Fruit fly (Drosophila melanogaster) whole organism, embryonic: ENCODE measurements around the gene Tsp5D.

ENCODE experiments used
- Asciz ChIP-seq: fragments of 200-800 bp; sonication (Bioruptor generic); optimal IDR thresholded peaks from 2 replicates; lab custom pipeline; 2017; ENCODE audit warnings: missing biosample characterization, mild to moderate bottlenecking, missing genetic modification characterization, missing genetic modification reagents
- BEAF-32 ChIP-seq: fragments of 200-800 bp; sonication (Bioruptor generic); optimal IDR thresholded peaks from 3 replicates; lab custom pipeline; 2017; ENCODE audit warnings: missing biosample characterization, missing genetic modification characterization, mild to moderate bottlenecking, moderate library complexity, missing genetic modification reagents
- CG11093 ChIP-seq: fragments of 200-800 bp; sonication (Bioruptor generic); IDR thresholded peaks from 3 replicates; pipeline ENCODE4 v1.3.6; 2022; ENCODE audit warnings: missing biosample characterization, missing genetic modification characterization
- CG11398 ChIP-seq: fragments of 200-800 bp; sonication (Bioruptor generic); optimal IDR thresholded peaks from 2 replicates; lab custom pipeline; 2016; ENCODE audit warnings: missing biosample characterization, missing genetic modification characterization
- CG11504 ChIP-seq: fragments of 200-800 bp; sonication (Bioruptor generic); optimal IDR thresholded peaks from 3 replicates; lab custom pipeline; 2019; ENCODE audit warnings: missing biosample characterization, mild to moderate bottlenecking, missing genetic modification characterization, moderate library complexity
- CG11560 ChIP-seq: fragments of 200-800 bp; sonication (Bioruptor generic); IDR thresholded peaks from 3 replicates; pipeline ENCODE4 v1.3.6; 2022; ENCODE audit warnings: missing biosample characterization, missing genetic modification characterization
- CG12236 ChIP-seq: fragments of 200-800 bp; sonication (Bioruptor generic); optimal IDR thresholded peaks from 2 replicates; lab custom pipeline; 2016; ENCODE audit warnings: missing biosample characterization, missing genetic modification characterization
- CG12299 ChIP-seq: fragments of 200-800 bp; sonication (Bioruptor generic); optimal IDR thresholded peaks from 2 replicates; lab custom pipeline; 2018; ENCODE audit warnings: missing biosample characterization, mild to moderate bottlenecking, missing genetic modification characterization
- CG1233 ChIP-seq: fragments of 200-800 bp; sonication (Bioruptor generic); optimal IDR thresholded peaks from 4 replicates; lab custom pipeline; 2018; ENCODE audit warnings: missing biosample characterization, mild to moderate bottlenecking, missing genetic modification characterization
- CG12744 ChIP-seq: fragments of 200-800 bp; sonication (Bioruptor generic); optimal IDR thresholded peaks from 2 replicates; lab custom pipeline; 2016; ENCODE audit warnings: missing biosample characterization, missing genetic modification characterization
- CG14014 ChIP-seq: fragments of 200-800 bp; sonication (Bioruptor generic); IDR thresholded peaks from 2 replicates; pipeline ENCODE4 v1.3.6; 2022; ENCODE audit warnings: missing biosample characterization, missing genetic modification characterization
- CG14965 ChIP-seq: fragments of 200-800 bp; sonication (Bioruptor generic); optimal IDR thresholded peaks from 2 replicates; lab custom pipeline; 2016; ENCODE audit warnings: missing biosample characterization, missing genetic modification characterization, borderline replicate concordance
- CG15601 ChIP-seq: fragments of 200-800 bp; sonication (Bioruptor generic); optimal IDR thresholded peaks from 3 replicates; lab custom pipeline; 2019; ENCODE audit warnings: missing biosample characterization, mild to moderate bottlenecking, missing genetic modification characterization, moderate library complexity
- CG15696 ChIP-seq: fragments of 200-800 bp; sonication (Bioruptor generic); optimal IDR thresholded peaks from 2 replicates; lab custom pipeline; 2019; ENCODE audit warnings: missing biosample characterization, mild to moderate bottlenecking, missing genetic modification characterization, moderate library complexity
- CG18599 ChIP-seq: fragments of 200-800 bp; sonication (Bioruptor generic); optimal IDR thresholded peaks from 3 replicates; lab custom pipeline; 2017; ENCODE audit warnings: missing biosample characterization, missing genetic modification characterization, mild to moderate bottlenecking, moderate library complexity, missing genetic modification reagents
- CG2199 ChIP-seq: fragments of 200-800 bp; sonication (Bioruptor generic); IDR thresholded peaks from 3 replicates; pipeline ENCODE4 v1.3.6; 2022; ENCODE audit warnings: missing biosample characterization, missing genetic modification characterization
- CG30431 ChIP-seq: fragments of 200-800 bp; sonication (Bioruptor generic); optimal IDR thresholded peaks from 2 replicates; lab custom pipeline; 2017; ENCODE audit warnings: missing biosample characterization, missing genetic modification characterization
- CG31365 ChIP-seq: fragments of 200-800 bp; sonication (Bioruptor generic); optimal IDR thresholded peaks from 2 replicates; lab custom pipeline; 2018; ENCODE audit warnings: missing biosample characterization, mild to moderate bottlenecking, missing genetic modification characterization
- CG3163 ChIP-seq: fragments of 200-800 bp; sonication (Bioruptor generic); optimal IDR thresholded peaks from 3 replicates; lab custom pipeline; 2016; ENCODE audit warnings: missing biosample characterization, missing genetic modification characterization
- CG4282 ChIP-seq: fragments of 200-800 bp; sonication (Bioruptor generic); optimal IDR thresholded peaks from 2 replicates; lab custom pipeline; 2016; ENCODE audit warnings: missing biosample characterization, missing genetic modification characterization
- CG4328 ChIP-seq: fragments of 200-800 bp; sonication (Bioruptor generic); optimal IDR thresholded peaks from 3 replicates; lab custom pipeline; 2017; ENCODE audit warnings: missing biosample characterization, missing genetic modification reagents, missing genetic modification characterization
- CG4707 ChIP-seq: fragments of 200-800 bp; sonication (Bioruptor generic); optimal IDR thresholded peaks from 2 replicates; lab custom pipeline; 2018; ENCODE audit warnings: missing biosample characterization, mild to moderate bottlenecking, missing genetic modification characterization, moderate library complexity
- CG5245 ChIP-seq: fragments of 200-800 bp; sonication (Bioruptor generic); optimal IDR thresholded peaks from 3 replicates; lab custom pipeline; 2016; ENCODE audit warnings: missing biosample characterization, missing genetic modification characterization
- CG6683 ChIP-seq: fragments of 200-800 bp; sonication (Bioruptor generic); optimal IDR thresholded peaks from 2 replicates; lab custom pipeline; 2017; ENCODE audit warnings: missing biosample characterization, mild to moderate bottlenecking, missing genetic modification characterization, missing genetic modification reagents
- CG7357 ChIP-seq: fragments of 200-800 bp; sonication (Bioruptor generic); IDR thresholded peaks from 3 replicates; pipeline ENCODE4 v1.3.6; 2022; ENCODE audit warnings: missing biosample characterization, missing genetic modification characterization
- CG7372 ChIP-seq: fragments of 200-800 bp; sonication (Bioruptor generic); IDR thresholded peaks from 2 replicates; pipeline ENCODE4 v1.3.6; 2022; ENCODE audit warnings: missing biosample characterization, missing genetic modification characterization
- CG9876 ChIP-seq: fragments of 200-800 bp; sonication (Bioruptor generic); optimal IDR thresholded peaks from 2 replicates; lab custom pipeline; 2016; ENCODE audit warnings: missing biosample characterization, missing genetic modification characterization
- Dref ChIP-seq: fragments of 200-800 bp; sonication (Bioruptor generic); IDR thresholded peaks from 2 replicates; pipeline ENCODE4 v1.3.6; 2022; ENCODE audit warnings: missing biosample characterization, missing genetic modification characterization
- ERR ChIP-seq: fragments of 200-800 bp; sonication (Bioruptor generic); optimal IDR thresholded peaks from 2 replicates; lab custom pipeline; 2016; ENCODE audit warnings: missing biosample characterization, missing genetic modification characterization
- HLHmδ ChIP-seq: fragments of 200-800 bp; sonication (Bioruptor generic); optimal IDR thresholded peaks from 2 replicates; lab custom pipeline; 2018; ENCODE audit warnings: missing biosample characterization, mild to moderate bottlenecking, missing genetic modification characterization, moderate library complexity
- Lhr ChIP-seq: fragments of 200-800 bp; sonication (Bioruptor generic); optimal IDR thresholded peaks from 3 replicates; lab custom pipeline; 2017; ENCODE audit warnings: mild to moderate bottlenecking, missing biosample characterization, missing genetic modification reagents, missing genetic modification characterization
- NFAT ChIP-seq: fragments of 200-800 bp; sonication (Bioruptor generic); IDR thresholded peaks from 2 replicates; pipeline ENCODE4 v1.3.6; 2022; ENCODE audit warnings: missing biosample characterization, missing genetic modification characterization
- Vsx1 ChIP-seq: fragments of 200-800 bp; sonication (Bioruptor generic); optimal IDR thresholded peaks from 2 replicates; lab custom pipeline; 2017; ENCODE audit warnings: missing biosample characterization, mild to moderate bottlenecking, missing genetic modification characterization, missing genetic modification reagents
- ab ChIP-seq: fragments of 200-800 bp; sonication (Bioruptor generic); optimal IDR thresholded peaks from 2 replicates; lab custom pipeline; 2016; ENCODE audit warnings: missing biosample characterization, missing genetic modification characterization
- amos ChIP-seq: fragments of 200-800 bp; sonication (Bioruptor generic); IDR thresholded peaks from 2 replicates; pipeline ENCODE4 v1.3.6; 2022; ENCODE audit warnings: missing biosample characterization, missing genetic modification characterization; ENCODE audit not compliant: partially characterized antibody
- bbx ChIP-seq: fragments of 200-800 bp; sonication (Bioruptor generic); IDR thresholded peaks from 2 replicates; pipeline ENCODE4 v1.3.6; 2022; ENCODE audit warnings: missing biosample characterization, missing genetic modification characterization; ENCODE audit not compliant: partially characterized antibody
- crc ChIP-seq: fragments of 200-800 bp; sonication (Bioruptor generic); optimal IDR thresholded peaks from 2 replicates; lab custom pipeline; 2016; ENCODE audit warnings: missing biosample characterization, missing genetic modification characterization
- emc ChIP-seq: fragments of 200-800 bp; sonication (Bioruptor generic); optimal IDR thresholded peaks from 2 replicates; lab custom pipeline; 2016; ENCODE audit warnings: missing biosample characterization, missing genetic modification characterization
- ems ChIP-seq: fragments of 200-800 bp; sonication (Bioruptor generic); optimal IDR thresholded peaks from 3 replicates; lab custom pipeline; 2016; ENCODE audit warnings: missing biosample characterization, missing genetic modification characterization
- gsb-n ChIP-seq: fragments of 200-800 bp; sonication (Bioruptor generic); optimal IDR thresholded peaks from 3 replicates; lab custom pipeline; 2018; ENCODE audit warnings: missing biosample characterization, mild to moderate bottlenecking, missing genetic modification characterization
- gt ChIP-seq: fragments of 200-800 bp; sonication (Bioruptor generic); IDR thresholded peaks from 2 replicates; pipeline ENCODE4 v1.3.6; 2022; ENCODE audit warnings: missing biosample characterization, missing genetic modification characterization
- her ChIP-seq: fragments of 200-800 bp; sonication (Bioruptor generic); optimal IDR thresholded peaks from 2 replicates; lab custom pipeline; 2016; ENCODE audit warnings: missing biosample characterization, missing genetic modification characterization
- pho ChIP-seq: fragments of 200-800 bp; sonication (Bioruptor generic); optimal IDR thresholded peaks from 2 replicates; lab custom pipeline; 2016; ENCODE audit warnings: missing biosample characterization, missing genetic modification characterization
- pita ChIP-seq: fragments of 200-800 bp; sonication (Bioruptor generic); optimal IDR thresholded peaks from 2 replicates; lab custom pipeline; 2017; ENCODE audit warnings: missing biosample characterization, mild to moderate bottlenecking, missing genetic modification characterization
- psq ChIP-seq: fragments of 200-800 bp; sonication (Bioruptor generic); optimal IDR thresholded peaks from 2 replicates; lab custom pipeline; 2017; ENCODE audit warnings: missing biosample characterization, missing genetic modification characterization
- run ChIP-seq: fragments of 200-800 bp; sonication (Bioruptor generic); optimal IDR thresholded peaks from 3 replicates; lab custom pipeline; 2018; ENCODE audit warnings: missing biosample characterization, mild to moderate bottlenecking, missing genetic modification characterization
- sc ChIP-seq, 3 experiments: fragments of >200 bp in 2 of 3; fragments of 200-800 bp in 1 of 3; sonication (Bioruptor generic) in 1 of 3; optimal IDR thresholded peaks; 2 replicates in 2 of 3; 3 replicates in 1 of 3; lab custom pipeline; 2017; ENCODE audit warnings: mild to moderate bottlenecking in 1 of 3, missing biosample characterization in 1 of 3, missing genetic modification characterization in 1 of 3, missing genetic modification reagents in 1 of 3
- sens ChIP-seq: fragments of 200-800 bp; sonication (Bioruptor generic); peaks from one replicate; lab custom pipeline; 2016; ENCODE audit warnings: missing biosample characterization, missing genetic modification characterization
- sima ChIP-seq: fragments of 200-800 bp; sonication (Bioruptor generic); optimal IDR thresholded peaks from 2 replicates; lab custom pipeline; 2016; ENCODE audit warnings: missing biosample characterization, missing genetic modification characterization
- slbo ChIP-seq: fragments of 200-800 bp; sonication (Bioruptor generic); IDR thresholded peaks from 2 replicates; pipeline ENCODE4 v1.3.6; 2022; ENCODE audit warnings: missing biosample characterization, missing genetic modification characterization
- vvl ChIP-seq: fragments of 200-800 bp; sonication (Bioruptor generic); IDR thresholded peaks from 2 replicates; pipeline ENCODE4 v1.3.6; 2022; ENCODE audit warnings: missing biosample characterization, missing genetic modification characterization

The Tsp5D gene

DNA sequence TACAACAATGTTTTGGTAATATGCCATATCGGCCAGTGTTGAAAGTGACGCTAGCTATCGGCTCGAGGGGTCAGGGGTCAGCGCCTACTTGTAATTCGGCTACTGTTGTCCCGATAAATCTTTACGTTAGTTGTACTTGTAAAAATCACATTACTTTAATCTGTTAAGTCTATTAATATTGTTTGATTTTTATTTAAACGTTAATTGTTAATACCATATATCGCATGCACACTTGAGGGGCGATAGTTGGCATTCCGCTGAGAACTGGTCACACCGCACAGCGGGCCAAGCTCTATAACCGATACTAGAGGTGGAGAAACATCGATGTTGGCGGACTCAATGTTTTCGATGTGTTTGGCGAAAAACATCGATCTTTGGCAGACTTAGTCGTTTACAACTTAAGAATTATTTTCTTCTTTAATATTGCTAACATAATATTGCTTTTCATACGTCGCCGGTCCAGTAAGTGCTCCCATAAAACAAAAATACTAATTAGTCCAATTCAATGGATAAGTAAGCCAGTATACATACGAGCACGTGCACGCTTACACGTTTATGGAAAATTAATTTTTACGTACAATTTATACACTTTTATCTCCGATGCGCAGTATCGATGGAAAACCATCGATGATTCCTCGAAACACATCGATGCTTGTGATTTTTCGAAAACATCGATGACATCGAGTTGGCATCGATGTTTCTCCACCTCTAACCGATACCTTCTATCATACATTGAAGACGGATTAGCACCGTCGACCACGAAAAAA lies 37.3 kb downstream of the Tsp5D start, which contains the start of the genes rux and MCTS1 (continued):
- TF ChIP-seq run: no peak
- TF ChIP-seq CG7357: no peak
- no peak; the same call in 2 of the 3 replicates for TF ChIP-seq CG11093 (GFP tag; lab: Robert Waterston, UW)
- no peak for TF ChIP-seq CG4328 (GFP tag; lab: Kevin White, UChicago)
- no peak for TF ChIP-seq CG14965
- TF ChIP-seq CG6683 (GFP tag; lab: Kevin White, UChicago): no peak
- no peak for TF ChIP-seq her (GFP tag; lab: Kevin White, UChicago)
- TF ChIP-seq CG12744 (GFP tag; lab: Kevin White, UChicago): no peak
- peak; percentile 97 for TF ChIP-seq BEAF-32
- TF ChIP-seq CG14014 (GFP tag; lab: Robert Waterston, UW): no peak
- TF ChIP-seq NFAT: peak; percentile 65
- no peak for TF ChIP-seq ab (GFP tag; lab: Kevin White, UChicago)
- no peak for TF ChIP-seq sc (optimal IDR thresholded peaks at IDR 0.05; lab: Kevin White, UChicago)
- no peak for TF ChIP-seq sc (GFP tag; optimal IDR thresholded peaks at IDR 0.05; lab: Kevin White, UChicago)
- no peak for TF ChIP-seq CG7372 (GFP tag; lab: Robert Waterston, UW)
- TF ChIP-seq vvl (GFP tag; lab: Robert Waterston, UW): 0 out of 2 replicates have a peak, but pooled peaks have one; percentile 34
- no peak for TF ChIP-seq CG11398 (GFP tag; lab: Kevin White, UChicago)
- peak; percentile 2 for TF ChIP-seq CG5245 (GFP tag; lab: Kevin White, UChicago)
- no peak for TF ChIP-seq gt (GFP tag; lab: Robert Waterston, UW)
- TF ChIP-seq ems: no peak
- peak; percentile 1 for TF ChIP-seq CG18599 (GFP tag; lab: Kevin White, UChicago)
- no peak for TF ChIP-seq CG15696 (tag; lab: Kevin White, UChicago)
- TF ChIP-seq psq (GFP tag; lab: Kevin White, UChicago): no peak
- no peak for TF ChIP-seq CG1233 (GFP tag; lab: Kevin White, UChicago)
- peak; percentile 11 for TF ChIP-seq gsb-n (tag; lab: Kevin White, UChicago)
- no peak for TF ChIP-seq HLHmδ (GFP tag; lab: Kevin White, UChicago)
- peak; percentile 93 for TF ChIP-seq Dref (GFP tag; lab: Robert Waterston, UW)
- TF ChIP-seq pho (GFP tag; lab: Kevin White, UChicago): peak; percentile 25
- peak; percentile 55 for TF ChIP-seq slbo (GFP tag; lab: Robert Waterston, UW)
- TF ChIP-seq CG30431 (GFP tag; lab: Kevin White, UChicago): no peak
- 0 out of 3 replicates have a peak, but pooled peaks have one; percentile 45 for TF ChIP-seq CG11560
- no peak for TF ChIP-seq CG9876
- TF ChIP-seq crc (GFP tag; lab: Kevin White, UChicago): peak; percentile 31
- TF ChIP-seq bbx (GFP tag; lab: Robert Waterston, UW): peak; percentile 92
- TF ChIP-seq CG3163 (GFP tag; lab: Kevin White, UChicago): no peak
- no peak for TF ChIP-seq Asciz (GFP tag; lab: Kevin White, UChicago)
- TF ChIP-seq emc (GFP tag; lab: Kevin White, UChicago): no peak

DNA sequence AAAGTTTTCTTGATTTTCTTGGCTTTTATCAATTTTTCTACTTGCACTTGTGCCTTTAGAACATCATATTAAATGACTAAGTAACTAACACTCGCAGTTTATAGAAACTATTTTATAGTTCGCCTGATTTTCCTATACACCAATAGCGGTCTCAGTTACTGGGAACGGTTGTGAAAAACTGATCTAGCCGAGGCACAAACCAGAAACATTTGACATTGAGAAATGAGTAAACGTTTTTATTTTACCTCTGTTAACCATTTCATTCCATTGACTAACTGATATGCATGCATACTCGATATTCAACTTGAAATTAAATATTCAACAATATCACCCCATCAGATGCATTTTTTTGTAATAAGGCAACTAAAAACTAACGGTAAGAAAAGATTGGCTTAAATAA lies 39.3 kb downstream of the Tsp5D start:
- TF ChIP-seq amos (peak; percentile 6; the same call in 1 of the 2 replicates), sens (GFP tag; lab: Kevin White, UChicago) (peak; percentile 77), pita (GFP tag; lab: Kevin White, UChicago) (peak; percentile 78), Lhr (GFP tag; lab: Kevin White, UChicago) (peak; percentile 37), CG4707 (GFP tag; lab: Kevin White, UChicago) (peak; percentile 38), CG15601 (tag; lab: Kevin White, UChicago) (peak; percentile 77), Vsx1 (GFP tag; lab: Kevin White, UChicago) (peak; percentile 57), CG31365 (peak; percentile 87), ERR (GFP tag; lab: Kevin White, UChicago) (no peak), CG2199 (GFP tag; lab: Robert Waterston, UW) (peak; percentile 77), CG12299 (tag; lab: Kevin White, UChicago) (no peak), CG11504 (peak; percentile 32), CG12236 (GFP tag; lab: Kevin White, UChicago) (no peak), sima (GFP tag; lab: Kevin White, UChicago) (no peak), CG4282 (GFP tag; lab: Kevin White, UChicago) (no peak)
